Worm (Caenorhabditis elegans): ENCODE measurements around the gene rmd-2.
A peak's percentile ranks its signal among the peaks of the same experiment; 100 is the strongest.

Gene rmd-2

DNA sequence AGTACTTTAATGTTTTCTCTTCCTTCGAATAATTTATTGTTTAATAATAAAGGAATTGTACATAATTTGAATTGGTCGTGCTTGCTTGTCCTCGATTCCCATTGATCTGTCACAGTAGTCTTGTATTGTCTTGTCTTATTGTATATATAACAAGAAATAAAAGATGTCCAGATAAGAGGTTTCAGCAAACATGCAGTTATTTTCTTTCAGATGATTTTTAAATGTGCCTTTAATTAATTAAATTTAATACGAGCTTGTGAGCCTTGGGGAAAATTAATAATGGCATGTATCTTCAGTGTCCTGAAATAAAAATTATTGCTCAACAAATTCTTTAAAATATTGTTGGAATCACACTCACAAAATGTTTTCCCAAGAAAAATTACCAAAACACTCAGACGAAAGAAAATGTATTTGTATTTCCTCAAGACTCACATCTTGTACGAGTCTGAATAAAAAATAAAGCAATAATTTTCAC is 37.0 kb upstream of the rmd-2 start:
- TF ChIP-seq madf-2 (tag; optimal IDR thresholded peaks at IDR 0.05) (no peak), zip-5 (tag; optimal IDR thresholded peaks at IDR 0.05) (no peak), ceh-18 (tag; optimal IDR thresholded peaks at IDR 0.05) (no peak), eyg-1 (tag; optimal IDR thresholded peaks at IDR 0.05) (no peak), F13H6.1 (tag; optimal IDR thresholded peaks at IDR 0.05) (no peak), ref-2 (tag; optimal IDR thresholded peaks at IDR 0.05) (no peak), unc-42 (tag; optimal IDR thresholded peaks at IDR 0.05) (no peak), nhr-11 (tag; optimal IDR thresholded peaks at IDR 0.05) (no peak), pax-1 (tag; optimal IDR thresholded peaks at IDR 0.05) (no peak), ceh-6 (GFP tag; optimal IDR thresholded peaks at IDR 0.05) (no peak), syd-9 (tag; optimal IDR thresholded peaks at IDR 0.05) (no peak), unc-3 (GFP tag; conservative IDR thresholded peaks at IDR 0.05) (no peak), unc-3 (tag; optimal IDR thresholded peaks at IDR 0.05) (no peak), C08G9.2 (tag; optimal IDR thresholded peaks at IDR 0.05) (no peak), K02D7.2 (tag; optimal IDR thresholded peaks at IDR 0.05) (no peak), ceh-48 (tag; optimal IDR thresholded peaks at IDR 0.05) (no peak), ceh-31 (tag; optimal IDR thresholded peaks at IDR 0.05) (no peak), elt-2 (tag; optimal IDR thresholded peaks at IDR 0.05) (no peak), K09A11.1 (tag; optimal IDR thresholded peaks at IDR 0.05; ENCODE audit: insufficient read depth) (no peak), pqm-1 (tag; optimal IDR thresholded peaks at IDR 0.05) (no peak)

DNA sequence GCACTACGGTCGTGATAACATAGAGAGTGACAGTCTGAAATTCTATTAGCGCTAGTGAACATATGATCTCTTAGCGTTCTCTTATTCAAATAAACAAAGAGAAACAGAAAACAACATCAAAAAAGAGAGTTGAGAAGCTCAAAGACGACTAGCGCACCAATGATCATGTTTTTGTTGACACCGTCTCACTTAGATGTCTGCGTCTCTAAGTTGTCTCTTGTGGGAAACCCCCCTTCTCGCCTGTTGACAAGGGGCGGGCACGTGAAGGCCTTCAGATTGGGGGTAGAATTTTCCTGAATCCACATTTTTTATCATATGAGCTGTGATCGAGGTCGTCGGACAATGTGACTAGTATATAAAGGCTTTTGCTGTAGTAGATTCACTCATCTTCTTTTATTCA is 33.9 kb upstream of the rmd-2 start:
- TF ChIP-seq unc-55 (GFP tag; optimal IDR thresholded peaks at IDR 0.05) (peak; percentile 46), hlh-30 (tag; optimal IDR thresholded peaks at IDR 0.05; ENCODE audit: insufficient read depth) (peak; percentile 31), C38D4.7 (GFP tag; optimal IDR thresholded peaks at IDR 0.05) (no peak), nfya-1 (tag; optimal IDR thresholded peaks at IDR 0.05) (peak; percentile 6)

DNA sequence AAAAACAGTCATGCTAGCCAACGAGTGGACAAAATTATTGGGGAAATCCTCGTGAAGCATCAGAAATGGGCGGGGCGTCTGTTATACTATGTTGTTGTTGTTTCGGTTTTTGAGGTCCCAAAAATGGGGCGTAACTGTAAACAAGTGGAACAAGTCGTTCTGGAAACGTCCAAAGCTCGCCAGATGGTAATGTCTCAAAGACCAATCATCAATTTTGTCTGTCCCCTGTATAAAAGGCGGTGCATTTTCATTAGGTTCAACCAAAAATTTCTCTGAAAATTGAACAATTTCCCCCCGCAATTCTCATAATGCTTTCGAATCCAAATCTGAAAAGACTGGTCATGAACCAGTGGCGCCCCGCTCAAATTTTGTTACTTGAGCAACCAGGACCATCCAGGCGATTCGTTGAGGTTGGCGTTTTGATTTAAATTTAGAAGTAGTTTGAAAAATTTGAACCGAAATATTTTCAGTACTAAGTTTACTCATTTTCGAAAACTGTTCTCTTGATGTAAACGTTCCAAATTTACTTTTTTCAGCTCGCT is 33.1 kb upstream of the rmd-2 start:
- TF ChIP-seq ceh-24 (tag; optimal IDR thresholded peaks at IDR 0.05) (no peak), fax-1 (tag; optimal IDR thresholded peaks at IDR 0.05) (no peak), hlh-30 (tag; optimal IDR thresholded peaks at IDR 0.05; ENCODE audit: insufficient read depth) (no peak), ceh-22 (tag; optimal IDR thresholded peaks at IDR 0.05) (no peak), pat-9 (tag; optimal IDR thresholded peaks at IDR 0.05) (no peak), ceh-30 (tag; optimal IDR thresholded peaks at IDR 0.05) (no peak), syd-9 (tag; optimal IDR thresholded peaks at IDR 0.05) (no peak), tbx-2 (tag; optimal IDR thresholded peaks at IDR 0.05) (no peak), C08G9.2 (tag; optimal IDR thresholded peaks at IDR 0.05) (no peak), ceh-31 (tag; optimal IDR thresholded peaks at IDR 0.05) (no peak), pqm-1 (tag; optimal IDR thresholded peaks at IDR 0.05) (no peak)

DNA sequence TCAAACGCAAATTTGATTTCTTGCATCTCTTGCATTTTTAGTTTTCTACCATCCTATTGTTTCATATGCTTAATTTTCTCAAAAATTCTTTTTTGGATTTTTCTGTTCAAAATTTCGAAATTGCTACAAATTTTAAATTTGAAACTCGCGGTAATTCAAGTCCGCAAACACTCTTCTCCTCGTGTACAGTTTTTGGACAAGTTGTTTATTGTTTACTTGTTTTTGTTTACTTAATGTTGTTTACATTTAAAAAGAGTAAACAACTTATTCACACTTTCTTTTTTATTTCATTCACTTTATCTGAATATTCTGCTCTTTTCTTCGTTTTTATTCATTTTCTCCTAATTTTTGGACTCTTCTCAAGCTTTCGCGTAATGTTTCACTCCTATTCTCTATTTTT is 32.2 kb upstream of the rmd-2 start:
- TF ChIP-seq unc-42 (tag; optimal IDR thresholded peaks at IDR 0.05), result no peak
- no peak for TF ChIP-seq ztf-16 (tag; optimal IDR thresholded peaks at IDR 0.05)
- TF ChIP-seq F13H6.1 (tag; optimal IDR thresholded peaks at IDR 0.05), result no peak
- TF ChIP-seq pag-3 (tag; optimal IDR thresholded peaks at IDR 0.05; ENCODE audit: borderline replicate concordance), result no peak
- TF ChIP-seq ceh-31 (tag; optimal IDR thresholded peaks at IDR 0.05), result no peak
- no peak for TF ChIP-seq ceh-24 (tag; optimal IDR thresholded peaks at IDR 0.05)
- TF ChIP-seq elt-4 (tag; optimal IDR thresholded peaks at IDR 0.05), result no peak
- TF ChIP-seq ets-4 (tag; optimal IDR thresholded peaks at IDR 0.05), result no peak
- TF ChIP-seq hlh-6 (tag; optimal IDR thresholded peaks at IDR 0.05), result no peak

DNA sequence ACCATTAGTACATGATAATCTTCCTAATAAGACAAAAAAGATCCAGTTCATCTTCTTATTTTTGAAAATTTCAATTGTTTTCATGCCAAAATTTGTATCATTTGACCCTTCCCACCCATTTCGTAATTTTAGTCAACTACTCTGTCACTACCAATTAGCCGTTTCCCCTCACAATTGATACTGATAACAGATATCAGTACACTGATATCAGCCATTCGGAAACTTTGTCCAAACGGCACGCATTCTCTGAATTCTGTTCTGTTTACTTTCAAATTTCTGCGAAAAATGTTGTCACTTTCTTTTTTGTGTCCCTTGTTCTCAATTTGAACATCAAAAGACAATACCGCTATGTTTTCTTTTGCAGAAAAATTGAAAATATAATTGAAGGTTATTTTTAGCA is 26.6 kb upstream of the rmd-2 start:
- TF ChIP-seq sdc-2 (tag; optimal IDR thresholded peaks at IDR 0.05) (no peak), elt-2 (tag; optimal IDR thresholded peaks at IDR 0.05) (peak; percentile 69)
